Worm (Caenorhabditis elegans) whole organism, L3 larva: ENCODE measurements around the gene daf-5.

Experiments
- R02D3.7 ChIP-seq: fragments of 150-350 bp; optimal IDR thresholded peaks from 2 replicates; lab custom pipeline; 2014; ENCODE audit warnings: missing biosample characterization, missing genetic modification characterization
- ama-1 ChIP-seq: fragments of 150-350 bp; optimal IDR thresholded peaks from 2 replicates; lab custom pipeline; 2018
- ceh-16 ChIP-seq: sonication (generic microtip); optimal IDR thresholded peaks from 2 replicates; lab custom pipeline; 2017; ENCODE audit warnings: missing biosample characterization, missing genetic modification characterization
- ceh-28 ChIP-seq: fragments of 150-350 bp; optimal IDR thresholded peaks from 2 replicates; lab custom pipeline; 2014; ENCODE audit warnings: missing biosample characterization, missing genetic modification reagents, missing genetic modification characterization
- ceh-9 ChIP-seq: sonication (generic microtip); optimal IDR thresholded peaks from 2 replicates; lab custom pipeline; 2018; ENCODE audit warnings: missing biosample characterization, missing genetic modification characterization
- daf-12 ChIP-seq: fragments of 150-350 bp; optimal IDR thresholded peaks from 2 replicates; lab custom pipeline; 2014; ENCODE audit warnings: missing biosample characterization, missing genetic modification reagents, missing genetic modification characterization
- egl-27 ChIP-seq: sonication (generic microtip); optimal IDR thresholded peaks from 4 replicates; lab custom pipeline; 2017; ENCODE audit warnings: missing biosample characterization, missing genetic modification reagents, missing genetic modification characterization
- egl-5 ChIP-seq: fragments of 150-350 bp; optimal IDR thresholded peaks from 2 replicates; lab custom pipeline; 2017; ENCODE audit warnings: missing biosample characterization, missing genetic modification reagents, missing genetic modification characterization, inconsistent platforms
- elt-2 ChIP-seq: sonication (generic microtip); optimal IDR thresholded peaks from 2 replicates; lab custom pipeline; 2016; ENCODE audit warnings: missing genetic modification reagents, mild to moderate bottlenecking, missing genetic modification characterization, missing compliant biosample characterization
- elt-3 ChIP-seq, 3 experiments: fragments of 150-350 bp in 1 of 3; sonication (generic microtip) in 2 of 3; optimal IDR thresholded peaks; 2 replicates in 2 of 3; 4 replicates in 1 of 3; lab custom pipeline; 2014 to 2017; ENCODE audit warnings: missing biosample characterization in 3 of 3, missing genetic modification characterization in 3 of 3
- eor-1 ChIP-seq, 2 experiments: fragments of 150-350 bp; optimal IDR thresholded peaks; 2 replicates each; lab custom pipeline; 2014 to 2018; ENCODE audit warnings: missing biosample characterization in 2 of 2, missing genetic modification characterization in 2 of 2
- fkh-10 ChIP-seq: sonication (generic microtip); optimal IDR thresholded peaks from 2 replicates; lab custom pipeline; 2017; ENCODE audit warnings: missing biosample characterization, missing genetic modification reagents, missing genetic modification characterization
- fkh-2 ChIP-seq: fragments of 150-350 bp; optimal IDR thresholded peaks from 2 replicates; lab custom pipeline; 2014; ENCODE audit warnings: missing biosample characterization, missing genetic modification reagents, missing genetic modification characterization
- fos-1 ChIP-seq: fragments of 150-350 bp; optimal IDR thresholded peaks from 2 replicates; lab custom pipeline; 2014; ENCODE audit warnings: missing biosample characterization, missing genetic modification characterization
- jun-1 ChIP-seq: fragments of 150-350 bp; optimal IDR thresholded peaks from 2 replicates; lab custom pipeline; 2014; ENCODE audit warnings: missing biosample characterization, missing genetic modification reagents, missing genetic modification characterization
- lsy-12 ChIP-seq: sonication (generic microtip); optimal IDR thresholded peaks from 2 replicates; lab custom pipeline; 2016; ENCODE audit warnings: mild to moderate bottlenecking, missing genetic modification characterization, missing compliant biosample characterization
- mdl-1 ChIP-seq: fragments of 150-350 bp; optimal IDR thresholded peaks from 2 replicates; lab custom pipeline; 2014; ENCODE audit warnings: missing biosample characterization, missing genetic modification characterization
- nfya-1 ChIP-seq: sonication (generic microtip); optimal IDR thresholded peaks from 2 replicates; lab custom pipeline; 2017; ENCODE audit warnings: missing genetic modification characterization, mild to moderate bottlenecking, missing compliant biosample characterization, antibody characterized with exemption, moderate library complexity; ENCODE audit not compliant: insufficient read depth
- nhr-11 ChIP-seq: fragments of 150-350 bp; optimal IDR thresholded peaks from 2 replicates; lab custom pipeline; 2014; ENCODE audit warnings: missing biosample characterization, missing genetic modification characterization
- nhr-12 ChIP-seq: fragments of 150-350 bp; optimal IDR thresholded peaks from 2 replicates; lab custom pipeline; 2014; ENCODE audit warnings: missing biosample characterization, missing genetic modification characterization
- nhr-23 ChIP-seq: fragments of 150-350 bp; optimal IDR thresholded peaks from 2 replicates; lab custom pipeline; 2014; ENCODE audit warnings: missing biosample characterization, missing genetic modification reagents, missing genetic modification characterization
- nhr-25 ChIP-seq: sonication (generic microtip); optimal IDR thresholded peaks from 2 replicates; lab custom pipeline; 2017; ENCODE audit warnings: missing biosample characterization, missing genetic modification characterization
- nhr-28 ChIP-seq: fragments of 150-350 bp; optimal IDR thresholded peaks from 2 replicates; lab custom pipeline; 2014; ENCODE audit warnings: missing biosample characterization, missing genetic modification characterization
- nhr-43 ChIP-seq: sonication (generic microtip); optimal IDR thresholded peaks from 2 replicates; lab custom pipeline; 2016; ENCODE audit warnings: mild to moderate bottlenecking, missing genetic modification characterization, missing compliant biosample characterization; ENCODE audit not compliant: poor library complexity, severe bottlenecking
- nhr-67 ChIP-seq: fragments of 150-350 bp; optimal IDR thresholded peaks from 2 replicates; lab custom pipeline; 2014; ENCODE audit warnings: missing biosample characterization, missing genetic modification characterization
- nhr-76 ChIP-seq: fragments of 150-350 bp; sonication (generic microtip); optimal IDR thresholded peaks from 5 replicates; lab custom pipeline; 2014; ENCODE audit warnings: missing biosample characterization, missing genetic modification characterization
- pha-4 ChIP-seq: fragments of 150-350 bp; optimal IDR thresholded peaks from 2 replicates; lab custom pipeline; 2014; ENCODE audit warnings: missing biosample characterization, missing genetic modification reagents, missing genetic modification characterization
- pqm-1 ChIP-seq: fragments of 150-350 bp; optimal IDR thresholded peaks from 2 replicates; lab custom pipeline; 2017; ENCODE audit warnings: missing biosample characterization, missing genetic modification characterization, inconsistent platforms
- skn-1 ChIP-seq: fragments of 150-350 bp; optimal IDR thresholded peaks from 2 replicates; lab custom pipeline; 2014; ENCODE audit warnings: missing biosample characterization, missing genetic modification characterization
- snpc-4 ChIP-seq: fragments of 150-350 bp; optimal IDR thresholded peaks from 2 replicates; lab custom pipeline; 2014; ENCODE audit warnings: missing biosample characterization, missing genetic modification characterization
- tbx-2 ChIP-seq: sonication (generic microtip); optimal IDR thresholded peaks from 2 replicates; lab custom pipeline; 2016; ENCODE audit warnings: mild to moderate bottlenecking, missing genetic modification characterization, missing compliant biosample characterization
- unc-39 ChIP-seq: sonication (generic microtip); optimal IDR thresholded peaks from 4 replicates; lab custom pipeline; 2017; ENCODE audit warnings: missing biosample characterization, missing genetic modification characterization
- ztf-11 ChIP-seq: fragments of 150-350 bp; optimal IDR thresholded peaks from 2 replicates; lab custom pipeline; 2014; ENCODE audit warnings: missing biosample characterization, missing genetic modification characterization
- ztf-4 ChIP-seq: fragments of 150-350 bp; optimal IDR thresholded peaks from 2 replicates; lab custom pipeline; 2014; ENCODE audit warnings: missing biosample characterization, missing genetic modification characterization

Gene daf-5

ce11 chrII:13998964-13999363 is 53.1 kb downstream of the daf-5 start, which contains the start of gene F01D5.2:
Gene F01D5.2 (minus strand): TSS chrII:13999064.
- TF ChIP-seq ceh-28 (tag; lab: Kevin White, UChicago) (no peak), pha-4 (tag; lab: Kevin White, UChicago) (no peak), lsy-12 (tag; lab: Kevin White, UChicago) (no peak), nhr-76 (tag; lab: Kevin White, UChicago) (no peak), egl-5 (tag; lab: Kevin White, UChicago) (no peak), fkh-2 (tag; lab: Kevin White, UChicago) (no peak), ceh-16 (no peak), nhr-25 (tag; lab: Kevin White, UChicago) (no peak), daf-12 (tag; lab: Kevin White, UChicago) (no peak), pqm-1 (tag; lab: Kevin White, UChicago) (no peak), nhr-11 (tag; lab: Kevin White, UChicago) (no peak), nhr-28 (tag; lab: Kevin White, UChicago) (no peak), elt-2 (no peak), mdl-1 (tag; lab: Kevin White, UChicago) (no peak)

ce11 chrII:13997989-13998388 is 54.1 kb downstream of the daf-5 start:
- TF ChIP-seq pqm-1 (tag; lab: Kevin White, UChicago) = peak; percentile 35
- TF ChIP-seq nhr-12 (tag; lab: Kevin White, UChicago) = no peak
- TF ChIP-seq nfya-1 (tag; lab: Kevin White, UChicago) = no peak
- no peak for TF ChIP-seq ama-1
- TF ChIP-seq skn-1 = no peak
- TF ChIP-seq nhr-11 (tag; lab: Kevin White, UChicago) = no peak

- TF ChIP-seq pqm-1 (tag; lab: Kevin White, UChicago) (peak; percentile 64), ztf-4 (no peak), elt-2 (peak; percentile 75), snpc-4 (tag; lab: Kevin White, UChicago) (no peak)
These were observed 54.6 kb downstream of the daf-5 start, which contains the start of gene F01D5.1 for ce11 chrII:13997477-13997876. Gene F01D5.1 (minus strand): TSS chrII:13997581.

ce11 chrII:13994934-13995333 is 57.2 kb downstream of the daf-5 start, which contains the start of gene Y39G8B.7:
Gene Y39G8B.7 (minus strand): TSS chrII:13995034.
- no peak for TF ChIP-seq fos-1 (tag; lab: Kevin White, UChicago)
- TF ChIP-seq nhr-23 (tag; lab: Kevin White, UChicago) = no peak
- TF ChIP-seq elt-3 (tag; optimal IDR thresholded peaks at IDR 0.05; lab: Kevin White, UChicago) = no peak
- no peak for TF ChIP-seq tbx-2 (tag; lab: Kevin White, UChicago)
- no peak for TF ChIP-seq egl-5 (tag; lab: Kevin White, UChicago)
- TF ChIP-seq R02D3.7 (tag; lab: Kevin White, UChicago) = no peak
- no peak for TF ChIP-seq elt-2
- TF ChIP-seq daf-12 (tag; lab: Kevin White, UChicago) = no peak
- no peak for TF ChIP-seq nhr-43
- no peak for TF ChIP-seq fkh-2 (tag; lab: Kevin White, UChicago)
- TF ChIP-seq snpc-4 (tag; lab: Kevin White, UChicago) = no peak
- no peak for TF ChIP-seq unc-39 (tag; lab: Kevin White, UChicago)
- TF ChIP-seq lsy-12 (tag; lab: Kevin White, UChicago) = no peak
- no peak for TF ChIP-seq jun-1 (tag; lab: Kevin White, UChicago)
- TF ChIP-seq egl-27 = no peak
- no peak for TF ChIP-seq fkh-10 (GFP tag; lab: Kevin White, UChicago)

ce11 chrII:13991741-13992140 is 60.4 kb downstream of the daf-5 start, which contains the start of gene Y39G8B.5:
Gene Y39G8B.5 (minus strand): TSS chrII:13991841.
- TF ChIP-seq ceh-16 (no peak), eor-1 (tag; optimal IDR thresholded peaks at IDR 0.05; lab: Kevin White, UChicago) (no peak), ztf-11 (tag; lab: Kevin White, UChicago) (no peak)

- TF ChIP-seq nhr-67 (tag; lab: Kevin White, UChicago) = no peak
- TF ChIP-seq ceh-9 (tag; lab: Kevin White, UChicago) = no peak
- no peak for TF ChIP-seq nhr-76 (tag; lab: Kevin White, UChicago)
- no peak for TF ChIP-seq pha-4 (tag; lab: Kevin White, UChicago)
- TF ChIP-seq nhr-28 (tag; lab: Kevin White, UChicago) = no peak
- no peak for TF ChIP-seq skn-1
These were observed 67.6 kb downstream of the daf-5 start, which contains the start of gene sre-47 for ce11 chrII:13984551-13984950. Gene sre-47 (minus strand): TSS chrII:13984651.
